Fruit fly (Drosophila melanogaster) whole organism, wandering third instar larva: ENCODE results near the gene CG14219.

Experiments used
- OdsH ChIP-seq: fragments of 200-800 bp; sonication (Bioruptor generic); optimal IDR thresholded peaks from 2 replicates; lab custom pipeline; 2016; ENCODE audit warnings: missing biosample characterization, mild to moderate bottlenecking, missing genetic modification characterization
- Sp1 ChIP-seq: fragments of 200-800 bp; sonication (Bioruptor generic); optimal IDR thresholded peaks from 3 replicates; lab custom pipeline; 2019; ENCODE audit warnings: missing biosample characterization, mild to moderate bottlenecking, missing genetic modification characterization, moderate library complexity

- TF ChIP-seq OdsH (GFP tag; lab: Kevin White, UChicago) (no peak), Sp1 (GFP tag; lab: Kevin White, UChicago) (no peak)
These were observed 28.3 kb upstream of the CG14219 start, which contains the start of the genes Pstk and Tim9b for dm6 chrX:19618183-19618740.
